Worm (Caenorhabditis elegans): ENCODE measurements around the gene Y59C2A.2.

The Y59C2A.2 gene

DNA sequence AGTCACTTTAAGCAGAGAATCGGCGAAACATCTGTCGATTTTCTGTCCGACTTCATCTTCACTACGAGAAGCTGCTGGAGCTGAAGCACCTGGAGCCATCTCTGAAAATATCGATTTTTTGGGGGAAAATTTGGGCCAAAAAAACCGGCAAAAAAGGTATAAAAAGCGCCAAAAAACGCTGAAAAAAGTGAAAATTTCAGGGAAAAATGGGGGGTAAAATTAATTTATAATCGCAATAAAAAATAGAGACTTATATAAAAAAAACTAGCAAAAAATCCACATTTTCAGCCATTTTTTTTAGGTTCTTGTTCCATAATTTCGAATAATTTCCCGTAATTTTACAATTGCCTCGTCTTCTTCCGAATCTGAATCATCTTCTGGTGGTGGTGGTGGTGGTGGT lies 21.7 kb upstream of the Y59C2A.2 start, which contains the start of gene F54A3.5:
Gene F54A3.5 (minus strand): TSS at position 101 of the 400 bp plus-strand sequence.
- TF ChIP-seq ceh-36 (tag; optimal IDR thresholded peaks at IDR 0.05): no peak
- TF ChIP-seq ets-7 (tag; optimal IDR thresholded peaks at IDR 0.05): no peak
- TF ChIP-seq pes-1 (GFP tag; IDR thresholded peaks at IDR 0.05): no peak
- TF ChIP-seq sea-1 (GFP tag; conservative IDR thresholded peaks at IDR 0.05): no peak
- TF ChIP-seq ceh-13 (GFP tag; optimal IDR thresholded peaks at IDR 0.05): no peak
- no peak for TF ChIP-seq tbx-11 (GFP tag; IDR thresholded peaks at IDR 0.05)
- no peak for TF ChIP-seq B0310.2 (tag; optimal IDR thresholded peaks at IDR 0.05)
- TF ChIP-seq tra-4 (tag; optimal IDR thresholded peaks at IDR 0.05): no peak
- no peak for TF ChIP-seq scrt-1 (GFP tag; IDR thresholded peaks at IDR 0.05)
- no peak for TF ChIP-seq F13C5.2 (tag; optimal IDR thresholded peaks at IDR 0.05)

DNA sequence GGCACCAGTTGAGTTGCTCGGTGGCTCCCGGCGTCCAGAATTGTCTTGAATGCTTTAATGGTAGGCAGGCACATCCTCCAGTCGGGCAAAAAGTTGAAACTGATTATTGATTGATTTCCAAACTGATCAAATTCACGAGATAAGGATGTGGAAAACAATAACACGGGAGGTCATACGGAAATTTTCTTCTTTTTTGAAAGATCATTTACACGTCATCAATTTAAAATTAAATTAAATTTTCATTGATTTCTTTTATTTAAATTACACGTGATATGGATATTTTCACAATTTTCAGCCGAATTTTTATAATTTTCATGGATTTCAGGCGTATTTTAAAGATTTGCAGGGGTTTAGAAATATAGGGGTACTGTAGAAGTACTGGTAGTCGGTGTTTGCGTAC lies 19.5 kb upstream of the Y59C2A.2 start, which contains the start of gene cbs-2:
Gene cbs-2 (minus strand): TSS at position 101 of the 400 bp plus-strand sequence.
- no peak for TF ChIP-seq aly-1 (tag; optimal IDR thresholded peaks at IDR 0.05)

DNA sequence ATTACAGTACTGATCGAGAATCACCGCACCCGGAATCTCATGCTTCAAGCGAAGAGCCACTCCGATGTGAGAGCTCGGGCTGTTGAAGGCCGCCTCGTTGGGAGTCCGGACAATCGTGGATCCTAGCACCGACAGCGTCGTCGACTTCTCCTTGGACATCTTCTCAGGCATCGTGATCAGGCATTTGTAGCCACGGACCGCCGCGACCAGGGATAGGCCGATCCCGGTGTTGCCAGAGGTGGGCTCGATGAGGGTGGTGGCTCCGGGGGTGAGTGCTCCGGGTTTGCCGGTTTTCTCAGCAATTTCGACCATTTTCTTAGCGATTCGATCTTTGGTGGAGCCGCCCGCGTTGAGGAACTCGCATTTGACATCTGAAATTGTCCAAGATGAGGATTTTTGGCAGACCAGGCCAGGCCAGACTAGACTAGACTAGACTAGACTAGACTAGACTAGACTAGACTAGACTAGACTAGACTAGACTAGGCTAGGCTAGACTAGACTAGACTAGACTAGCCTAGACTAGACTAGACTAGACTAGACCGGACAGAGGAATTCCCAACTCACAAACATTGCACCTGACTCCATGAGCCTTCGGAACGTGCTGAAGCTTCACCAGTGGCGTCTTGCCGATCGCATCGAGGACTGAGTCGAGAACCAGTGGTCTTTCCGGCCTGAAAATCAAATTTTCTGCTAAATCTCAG lies 17.4 kb upstream of the Y59C2A.2 start:
- TF ChIP-seq B0310.2 (tag; optimal IDR thresholded peaks at IDR 0.05) (no peak), aly-1 (tag; optimal IDR thresholded peaks at IDR 0.05) (no peak), F13C5.2 (tag; optimal IDR thresholded peaks at IDR 0.05) (no peak), hmg-4 (GFP tag; optimal IDR thresholded peaks at IDR 0.05) (no peak), tbx-37 (GFP tag; conservative IDR thresholded peaks at IDR 0.05) (no peak), tra-4 (tag; optimal IDR thresholded peaks at IDR 0.05) (no peak)

DNA sequence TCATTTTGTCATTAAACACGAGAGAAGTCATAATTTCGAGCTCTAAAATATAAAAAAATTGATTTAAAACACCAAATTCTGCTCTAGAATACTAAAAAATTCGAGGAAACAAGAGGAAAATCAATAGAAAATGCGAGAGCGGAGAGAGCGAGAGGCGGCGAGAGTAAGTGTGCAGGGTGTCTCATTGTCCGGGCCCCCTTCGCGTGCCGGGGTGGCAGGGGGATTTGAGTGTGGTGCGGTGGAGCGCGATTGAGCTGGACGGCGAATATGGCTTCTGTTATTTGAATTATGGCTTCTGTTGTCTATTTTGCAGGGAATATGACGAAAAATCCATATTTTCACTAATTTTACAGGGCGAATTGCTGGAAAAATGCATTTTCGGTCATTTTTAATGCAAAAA lies 15.9 kb upstream of the Y59C2A.2 start, which contains the start of gene Y59C2A.3:
Gene Y59C2A.3 (minus strand): TSS at position 42 of the 400 bp plus-strand sequence.
- TF ChIP-seq B0310.2 (tag; optimal IDR thresholded peaks at IDR 0.05) (no peak), ceh-13 (GFP tag; optimal IDR thresholded peaks at IDR 0.05) (no peak), tbx-37 (GFP tag; conservative IDR thresholded peaks at IDR 0.05) (no peak), hnd-1 (tag; optimal IDR thresholded peaks at IDR 0.05) (no peak), ets-7 (tag; optimal IDR thresholded peaks at IDR 0.05) (no peak), flt-1 (GFP tag; IDR thresholded peaks at IDR 0.05) (no peak), scrt-1 (GFP tag; IDR thresholded peaks at IDR 0.05) (no peak), ama-1 (optimal IDR thresholded peaks at IDR 0.05) (no peak), pes-1 (GFP tag; IDR thresholded peaks at IDR 0.05) (no peak), tra-4 (tag; optimal IDR thresholded peaks at IDR 0.05) (no peak), F13C5.2 (tag; optimal IDR thresholded peaks at IDR 0.05) (no peak), hmg-4 (GFP tag; optimal IDR thresholded peaks at IDR 0.05) (peak; percentile 42), sea-1 (GFP tag; conservative IDR thresholded peaks at IDR 0.05) (no peak), tbx-11 (GFP tag; IDR thresholded peaks at IDR 0.05) (no peak), aly-1 (tag; optimal IDR thresholded peaks at IDR 0.05) (peak; percentile 13)

DNA sequence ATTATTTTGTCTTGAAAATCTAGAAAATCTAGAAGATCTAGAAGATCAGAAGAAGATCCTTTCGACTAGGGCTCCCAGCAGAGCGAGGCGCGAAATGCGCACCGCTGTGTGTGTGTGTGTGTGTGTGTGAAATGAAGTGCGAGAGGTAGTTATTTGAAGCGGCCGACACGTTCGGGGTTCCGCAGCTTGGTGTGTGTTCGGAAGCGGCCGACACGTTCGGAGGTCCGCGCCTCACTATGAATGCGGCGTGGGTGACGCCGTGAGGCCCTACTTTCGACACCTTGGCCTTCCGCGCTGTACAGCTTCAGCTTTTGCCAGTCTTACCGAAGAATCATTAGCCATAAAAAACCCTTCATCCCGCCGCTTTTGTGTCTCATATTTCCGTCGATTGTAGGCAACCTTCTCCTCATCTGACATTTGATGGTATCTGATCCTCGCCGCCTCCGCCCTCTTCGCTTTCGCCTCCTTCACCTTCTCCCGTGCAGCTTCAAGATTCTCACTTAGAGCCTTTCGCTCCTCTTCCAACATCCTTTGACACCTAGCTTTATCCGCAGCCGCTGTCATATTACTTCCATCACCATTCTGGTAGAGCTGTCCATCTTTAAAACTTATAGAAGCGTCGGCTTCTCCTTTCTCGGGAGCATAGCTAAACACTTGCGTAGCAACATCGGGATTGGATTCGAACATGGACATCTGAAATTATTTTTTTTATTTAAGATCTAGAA lies 13.2 kb upstream of the Y59C2A.2 start:
- TF ChIP-seq aly-1 (tag; optimal IDR thresholded peaks at IDR 0.05) (no peak), F13C5.2 (tag; optimal IDR thresholded peaks at IDR 0.05) (no peak), pes-1 (GFP tag; IDR thresholded peaks at IDR 0.05) (no peak), sea-1 (GFP tag; conservative IDR thresholded peaks at IDR 0.05) (no peak), ets-7 (tag; optimal IDR thresholded peaks at IDR 0.05) (no peak)

DNA sequence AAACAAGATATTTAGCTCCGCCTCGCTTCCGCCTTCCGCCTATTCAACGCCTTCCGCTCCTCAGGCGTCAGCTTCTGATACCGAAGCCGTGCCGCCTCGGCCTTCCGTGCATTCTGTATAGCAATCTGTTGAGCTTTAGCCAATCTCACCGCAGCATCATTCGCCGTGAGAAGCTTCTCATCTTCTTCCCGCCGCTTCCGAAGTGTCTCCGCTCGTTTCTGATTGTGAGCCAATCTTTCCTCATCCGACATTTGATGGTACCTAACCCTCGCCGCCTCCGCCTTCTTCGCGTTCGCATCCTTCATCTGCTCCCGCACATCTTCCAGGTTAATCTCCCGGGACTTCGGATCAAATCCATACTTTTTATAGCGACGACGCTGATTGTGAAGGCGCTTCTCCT lies 11.6 kb upstream of the Y59C2A.2 start:
- TF ChIP-seq scrt-1 (GFP tag; IDR thresholded peaks at IDR 0.05) (no peak), aly-1 (tag; optimal IDR thresholded peaks at IDR 0.05) (no peak), hmbx-1 (tag; optimal IDR thresholded peaks at IDR 0.05) (no peak), tra-4 (tag; optimal IDR thresholded peaks at IDR 0.05) (no peak), hmg-4 (GFP tag; optimal IDR thresholded peaks at IDR 0.05) (no peak), tbx-37 (GFP tag; conservative IDR thresholded peaks at IDR 0.05) (no peak), hnd-1 (tag; optimal IDR thresholded peaks at IDR 0.05) (no peak), ama-1 (optimal IDR thresholded peaks at IDR 0.05) (no peak), pes-1 (GFP tag; IDR thresholded peaks at IDR 0.05) (no peak), ceh-36 (tag; optimal IDR thresholded peaks at IDR 0.05) (no peak), B0310.2 (tag; optimal IDR thresholded peaks at IDR 0.05) (no peak), flt-1 (GFP tag; IDR thresholded peaks at IDR 0.05) (no peak), tbx-11 (GFP tag; IDR thresholded peaks at IDR 0.05) (no peak), ceh-13 (GFP tag; optimal IDR thresholded peaks at IDR 0.05) (no peak), ets-7 (tag; optimal IDR thresholded peaks at IDR 0.05) (no peak), sea-1 (GFP tag; conservative IDR thresholded peaks at IDR 0.05) (no peak), F13C5.2 (tag; optimal IDR thresholded peaks at IDR 0.05) (no peak)

DNA sequence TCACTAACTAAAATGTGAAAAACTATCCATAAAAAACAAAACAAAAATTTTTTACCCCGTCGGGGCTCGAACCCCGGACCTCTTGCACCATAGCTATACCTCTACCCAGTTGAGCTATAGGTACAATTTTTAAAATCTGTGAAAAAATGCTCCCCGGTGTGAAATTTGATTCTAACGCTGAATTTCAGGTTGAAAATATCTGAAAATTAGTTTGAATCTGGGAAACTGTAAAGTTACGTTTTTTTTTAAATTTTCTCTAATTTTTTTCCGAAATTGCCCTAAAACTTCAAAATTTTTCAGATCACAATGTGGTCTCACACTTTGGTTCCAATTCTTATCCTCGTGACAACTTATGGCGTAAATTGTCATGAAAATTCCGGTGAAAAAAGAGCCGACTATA lies 3.9 kb upstream of the Y59C2A.2 start, which contains the start of gene Y59C2A.1:
Gene Y59C2A.1 (plus strand): TSS at position 301 of the 400 bp plus-strand sequence.
- no peak for TF ChIP-seq tra-4 (tag; optimal IDR thresholded peaks at IDR 0.05)
- no peak for TF ChIP-seq hmbx-1 (tag; optimal IDR thresholded peaks at IDR 0.05)
- no peak for TF ChIP-seq scrt-1 (GFP tag; IDR thresholded peaks at IDR 0.05)
- TF ChIP-seq F13C5.2 (tag; optimal IDR thresholded peaks at IDR 0.05): no peak
- no peak for TF ChIP-seq ama-1 (optimal IDR thresholded peaks at IDR 0.05)
- no peak for TF ChIP-seq hmg-4 (GFP tag; optimal IDR thresholded peaks at IDR 0.05)
- no peak for TF ChIP-seq ceh-36 (tag; optimal IDR thresholded peaks at IDR 0.05)
